Worm (Caenorhabditis elegans): ENCODE results near the gene K02D3.1.

The K02D3.1 gene

ce11 chrX:13724364-13724763, 17.7 kb downstream of the K02D3.1 start, which contains the start of gene K11E4.6:
TSS of gene K11E4.6 (plus strand) at chrX:13724664.
- TF ChIP-seq aha-1 (tag; optimal IDR thresholded peaks at IDR 0.05) (no peak), lin-13 (GFP tag; optimal IDR thresholded peaks at IDR 0.05) (no peak), xbp-1 (tag; optimal IDR thresholded peaks at IDR 0.05) (no peak), unc-86 (tag; optimal IDR thresholded peaks at IDR 0.05) (no peak), grh-1 (GFP tag; IDR thresholded peaks at IDR 0.05) (no peak), sptf-1 (tag; optimal IDR thresholded peaks at IDR 0.05) (no peak), nhr-84 (tag; optimal IDR thresholded peaks at IDR 0.05) (no peak)

ce11 chrX:13726285-13726684, 19.6 kb downstream of the K02D3.1 start:
- TF ChIP-seq blmp-1 (tag; optimal IDR thresholded peaks at IDR 0.05) (peak; percentile 66), elt-3 (tag; optimal IDR thresholded peaks at IDR 0.05) (peak in 1 of 6 experiments; percentile 19), ces-1 (GFP tag; optimal IDR thresholded peaks at IDR 0.05) (no peak)

ce11 chrX:13726874-13727343, 20.2 kb downstream of the K02D3.1 start, which contains the start of gene pix-1:
TSS of gene pix-1 (plus strand) at chrX:13727293.
- TF ChIP-seq snu-23 (GFP tag; optimal IDR thresholded peaks at IDR 0.05) (peak; percentile 81), snpc-4 (tag; optimal IDR thresholded peaks at IDR 0.05) (peak; percentile 0), blmp-1 (tag; optimal IDR thresholded peaks at IDR 0.05) (peak; percentile 58), ceh-82 (tag; optimal IDR thresholded peaks at IDR 0.05) (peak in 2 of 3 experiments; percentile 47 to 53), hlh-4 (tag; optimal IDR thresholded peaks at IDR 0.05) (no peak), nhr-20 (tag; optimal IDR thresholded peaks at IDR 0.05) (peak; percentile 69), dpl-1 (GFP tag; optimal IDR thresholded peaks at IDR 0.05) (peak; percentile 15 to 42 (median 22)), ceh-8 (GFP tag; optimal IDR thresholded peaks at IDR 0.05) (no peak), unc-98 (GFP tag; IDR thresholded peaks at IDR 0.05) (no peak), aha-1 (tag; optimal IDR thresholded peaks at IDR 0.05) (no peak), nhr-47 (tag; optimal IDR thresholded peaks at IDR 0.05) (peak; percentile 65), hlh-17 (GFP tag; optimal IDR thresholded peaks at IDR 0.05; ENCODE audit: borderline replicate concordance) (no peak), F16B12.6 (tag; optimal IDR thresholded peaks at IDR 0.05) (no peak), lir-3 (tag; optimal IDR thresholded peaks at IDR 0.05; ENCODE audit: poor library complexity) (peak; percentile 2), tlp-1 (tag; optimal IDR thresholded peaks at IDR 0.05) (no peak), ztf-4 (tag; optimal IDR thresholded peaks at IDR 0.05) (no peak), nhr-11 (tag; optimal IDR thresholded peaks at IDR 0.05) (no peak), pqm-1 (tag; optimal IDR thresholded peaks at IDR 0.05) (no peak), alr-1 (tag; optimal IDR thresholded peaks at IDR 0.05; ENCODE audit: borderline replicate concordance) (no peak), irx-1 (tag; optimal IDR thresholded peaks at IDR 0.05) (peak; percentile 34), zip-4 (GFP tag; optimal IDR thresholded peaks at IDR 0.05) (no peak), nhr-19 (GFP tag; conservative IDR thresholded peaks at IDR 0.05) (peak; percentile 74), hpl-2 (GFP tag; optimal IDR thresholded peaks at IDR 0.05) (no peak), ceh-90 (tag; optimal IDR thresholded peaks at IDR 0.05) (no peak), lin-35 (GFP tag; optimal IDR thresholded peaks at IDR 0.05) (peak; percentile 44 to 45), nhr-76 (tag; optimal IDR thresholded peaks at IDR 0.05) (no peak), unc-62 (GFP tag; optimal IDR thresholded peaks at IDR 0.05) (no peak), C04F5.9 (tag; optimal IDR thresholded peaks at IDR 0.05) (no peak), skn-1 (tag; optimal IDR thresholded peaks at IDR 0.05) (peak; percentile 38), efl-1 (optimal IDR thresholded peaks at IDR 0.05) (peak; percentile 47 to 52), efl-1 (GFP tag; optimal IDR thresholded peaks at IDR 0.05 in 1 of 2) (peak; percentile 28 to 63), nhr-12 (tag; optimal IDR thresholded peaks at IDR 0.05) (no peak), nhr-90 (tag; optimal IDR thresholded peaks at IDR 0.05; ENCODE audit: poor library complexity) (peak; percentile 47), egl-13 (tag; optimal IDR thresholded peaks at IDR 0.05) (no peak), vab-15 (tag; optimal IDR thresholded peaks at IDR 0.05) (no peak), isw-1 (GFP tag; IDR thresholded peaks at IDR 0.05) (peak; percentile 22; the same call in 1 of the 2 replicates), swsn-7 (tag; optimal IDR thresholded peaks at IDR 0.05) (peak; percentile 69), ztf-11 (tag; optimal IDR thresholded peaks at IDR 0.05) (no peak), fos-1 (tag; optimal IDR thresholded peaks at IDR 0.05) (no peak), lin-13 (GFP tag; optimal IDR thresholded peaks at IDR 0.05) (no peak), elt-2 (tag; optimal IDR thresholded peaks at IDR 0.05) (peak; percentile 8), ama-1 (optimal IDR thresholded peaks at IDR 0.05) (no peak), fkh-8 (tag; optimal IDR thresholded peaks at IDR 0.05) (peak; percentile 25)

Data from whole organism, L1 larva.